Fruit fly (Drosophila melanogaster) whole organism, embryonic: Measurements from ENCODE around the gene pix.
A peak's percentile ranks its signal among the peaks of the same experiment; 100 is the strongest.

Experiments used
- ATbp ChIP-seq: fragments of 200-800 bp; sonication (Bioruptor generic); optimal IDR thresholded peaks from 2 replicates; lab custom pipeline; 2017; ENCODE audit warnings: missing biosample characterization, mild to moderate bottlenecking, missing genetic modification characterization, missing genetic modification reagents
- B-H2 ChIP-seq: fragments of 200-800 bp; sonication (Bioruptor generic); optimal IDR thresholded peaks from 2 replicates; lab custom pipeline; 2018; ENCODE audit warnings: missing biosample characterization, mild to moderate bottlenecking, missing genetic modification characterization
- CG10274 ChIP-seq: fragments of 200-800 bp; sonication (Bioruptor generic); optimal IDR thresholded peaks from 3 replicates; lab custom pipeline; 2017; ENCODE audit warnings: missing biosample characterization, mild to moderate bottlenecking, missing genetic modification characterization
- CG10654 ChIP-seq: fragments of 200-800 bp; sonication (Bioruptor generic); optimal IDR thresholded peaks from 2 replicates; lab custom pipeline; 2016; ENCODE audit warnings: missing biosample characterization, missing genetic modification characterization
- CG11247 ChIP-seq: fragments of 200-800 bp; sonication (Bioruptor generic); IDR thresholded peaks from 2 replicates; pipeline ENCODE4 v1.3.6; 2022; ENCODE audit warnings: missing biosample characterization, missing genetic modification characterization
- CG11695 ChIP-seq: fragments of 200-800 bp; sonication (Bioruptor generic); IDR thresholded peaks from 3 replicates; pipeline ENCODE4 v1.3.6; 2022; ENCODE audit warnings: missing biosample characterization, missing genetic modification characterization
- CG1233 ChIP-seq: fragments of 200-800 bp; sonication (Bioruptor generic); optimal IDR thresholded peaks from 4 replicates; lab custom pipeline; 2018; ENCODE audit warnings: missing biosample characterization, mild to moderate bottlenecking, missing genetic modification characterization
- CG12391 ChIP-seq: fragments of 200-800 bp; sonication (Bioruptor generic); optimal IDR thresholded peaks from 3 replicates; lab custom pipeline; 2018; ENCODE audit warnings: missing biosample characterization, mild to moderate bottlenecking, missing genetic modification characterization, moderate library complexity
- CG12769 ChIP-seq: fragments of 200-800 bp; sonication (Bioruptor generic); optimal IDR thresholded peaks from 2 replicates; lab custom pipeline; 2019; ENCODE audit warnings: missing biosample characterization, mild to moderate bottlenecking, missing genetic modification characterization, moderate library complexity
- CG1603 ChIP-seq: fragments of 200-800 bp; sonication (Bioruptor generic); optimal IDR thresholded peaks from 2 replicates; lab custom pipeline; 2019; ENCODE audit warnings: missing biosample characterization, mild to moderate bottlenecking, missing genetic modification characterization, moderate library complexity
- CG1647 ChIP-seq: fragments of 200-800 bp; sonication (Bioruptor generic); optimal IDR thresholded peaks from 3 replicates; lab custom pipeline; 2016; ENCODE audit warnings: missing biosample characterization, missing genetic modification characterization
- CG16815 ChIP-seq: fragments of 200-800 bp; sonication (Bioruptor generic); optimal IDR thresholded peaks from 3 replicates; lab custom pipeline; 2017; ENCODE audit warnings: missing biosample characterization, mild to moderate bottlenecking, missing genetic modification characterization
- CG17186 ChIP-seq: fragments of 200-800 bp; sonication (Bioruptor generic); optimal IDR thresholded peaks from 3 replicates; lab custom pipeline; 2017; ENCODE audit warnings: missing biosample characterization, missing genetic modification reagents, missing genetic modification characterization
- CG17359 ChIP-seq: fragments of 200-800 bp; sonication (Bioruptor generic); optimal IDR thresholded peaks from 3 replicates; lab custom pipeline; 2018; ENCODE audit warnings: missing biosample characterization, mild to moderate bottlenecking, missing genetic modification characterization, moderate library complexity
- CG30403 ChIP-seq: fragments of 200-800 bp; sonication (Bioruptor generic); optimal IDR thresholded peaks from 3 replicates; lab custom pipeline; 2016; ENCODE audit warnings: missing biosample characterization, missing genetic modification characterization
- CG7556 ChIP-seq: fragments of 200-800 bp; sonication (Bioruptor generic); optimal IDR thresholded peaks from 2 replicates; lab custom pipeline; 2017; ENCODE audit warnings: missing biosample characterization, mild to moderate bottlenecking, missing genetic modification characterization
- CG9215 ChIP-seq: fragments of 200-800 bp; sonication (Bioruptor generic); IDR thresholded peaks from 2 replicates; pipeline ENCODE4 v1.3.6; 2022; ENCODE audit warnings: missing biosample characterization, missing genetic modification characterization
- D19B ChIP-seq: fragments of 200-800 bp; sonication (Bioruptor generic); optimal IDR thresholded peaks from 2 replicates; lab custom pipeline; 2017; ENCODE audit warnings: missing biosample characterization, mild to moderate bottlenecking, missing genetic modification characterization
- Deaf1 ChIP-seq: fragments of 200-800 bp; optimal IDR thresholded peaks from 3 replicates; lab custom pipeline; 2019; ENCODE audit warnings: missing biosample characterization, mild to moderate bottlenecking, missing genetic modification characterization, moderate library complexity
- Dip2 ChIP-seq: fragments of 200-800 bp; sonication (Bioruptor generic); IDR thresholded peaks from 2 replicates; pipeline ENCODE4 v1.3.6; 2022; ENCODE audit warnings: missing biosample characterization, missing genetic modification characterization
- HLHmδ ChIP-seq: fragments of 200-800 bp; sonication (Bioruptor generic); optimal IDR thresholded peaks from 2 replicates; lab custom pipeline; 2018; ENCODE audit warnings: missing biosample characterization, mild to moderate bottlenecking, missing genetic modification characterization, moderate library complexity
- Hsf ChIP-seq: fragments of 200-800 bp; sonication (Bioruptor generic); optimal IDR thresholded peaks from 3 replicates; lab custom pipeline; 2016; ENCODE audit warnings: missing biosample characterization, missing genetic modification characterization
- Lim3 ChIP-seq: fragments of 200-800 bp; sonication (Bioruptor generic); IDR thresholded peaks from 2 replicates; pipeline ENCODE4 v1.3.6; 2022; ENCODE audit warnings: missing biosample characterization, missing genetic modification characterization
- MESR4 ChIP-seq: fragments of 200-800 bp; sonication (Bioruptor generic); optimal IDR thresholded peaks from 2 replicates; lab custom pipeline; 2018; ENCODE audit warnings: missing biosample characterization, mild to moderate bottlenecking, missing genetic modification characterization, moderate library complexity
- Mrtf ChIP-seq: fragments of 200-800 bp; sonication (Bioruptor generic); IDR thresholded peaks from 3 replicates; pipeline ENCODE4 v1.3.6; 2022; ENCODE audit warnings: missing biosample characterization, missing genetic modification characterization
- Opbp ChIP-seq: fragments of 200-800 bp; sonication (Bioruptor generic); IDR thresholded peaks from 3 replicates; pipeline ENCODE4 v1.3.6; 2022; ENCODE audit warnings: missing biosample characterization, missing genetic modification characterization; ENCODE audit not compliant: partially characterized antibody
- Sox100B ChIP-seq: fragments of 200-800 bp; sonication (Bioruptor generic); optimal IDR thresholded peaks from 3 replicates; lab custom pipeline; 2018; ENCODE audit warnings: missing biosample characterization, mild to moderate bottlenecking, missing genetic modification characterization
- Sry-β ChIP-seq: fragments of 200-800 bp; sonication (Bioruptor generic); optimal IDR thresholded peaks from 2 replicates; lab custom pipeline; 2018; ENCODE audit warnings: missing biosample characterization, mild to moderate bottlenecking, missing genetic modification characterization, moderate library complexity
- Stat92E ChIP-seq, 3 experiments: fragments of >200 bp in 2 of 3; fragments of 200-800 bp in 1 of 3; sonication (Bioruptor generic) in 1 of 3; optimal IDR thresholded peaks; 2 replicates each; lab custom pipeline; 2017 to 2019; ENCODE audit warnings: missing biosample characterization in 3 of 3, missing genetic modification characterization in 3 of 3, mild to moderate bottlenecking in 1 of 3, moderate library complexity in 1 of 3
- al ChIP-seq: fragments of 200-800 bp; sonication (Bioruptor generic); IDR thresholded peaks from 2 replicates; pipeline ENCODE4 v1.3.6; 2022; ENCODE audit warnings: missing biosample characterization, missing genetic modification characterization
- amos ChIP-seq: fragments of 200-800 bp; sonication (Bioruptor generic); IDR thresholded peaks from 2 replicates; pipeline ENCODE4 v1.3.6; 2022; ENCODE audit warnings: missing biosample characterization, missing genetic modification characterization; ENCODE audit not compliant: partially characterized antibody
- bbx ChIP-seq: fragments of 200-800 bp; sonication (Bioruptor generic); IDR thresholded peaks from 2 replicates; pipeline ENCODE4 v1.3.6; 2022; ENCODE audit warnings: missing biosample characterization, missing genetic modification characterization; ENCODE audit not compliant: partially characterized antibody
- bcd ChIP-seq: fragments of 200-800 bp; sonication (Bioruptor generic); optimal IDR thresholded peaks from 2 replicates; lab custom pipeline; 2017; ENCODE audit warnings: missing biosample characterization, mild to moderate bottlenecking, missing genetic modification characterization
- bigmax ChIP-seq: fragments of 200-800 bp; sonication (Bioruptor generic); optimal IDR thresholded peaks from 2 replicates; lab custom pipeline; 2018; ENCODE audit warnings: missing biosample characterization, mild to moderate bottlenecking, missing genetic modification characterization
- bowl ChIP-seq: fragments of 200-800 bp; sonication (Bioruptor generic); IDR thresholded peaks from 2 replicates; pipeline ENCODE4 v1.3.6; 2022; ENCODE audit warnings: missing biosample characterization, missing genetic modification characterization
- caup ChIP-seq: fragments of 200-800 bp; sonication (Bioruptor generic); optimal IDR thresholded peaks from 3 replicates; lab custom pipeline; 2017; ENCODE audit warnings: missing biosample characterization, mild to moderate bottlenecking, missing genetic modification characterization, moderate library complexity; ENCODE audit not compliant: severe bottlenecking
- chn ChIP-seq: fragments of 200-800 bp; sonication (Bioruptor generic); optimal IDR thresholded peaks from 2 replicates; lab custom pipeline; 2016; ENCODE audit warnings: missing biosample characterization, missing genetic modification characterization
- corto ChIP-seq: fragments of 200-800 bp; sonication (Bioruptor generic); optimal IDR thresholded peaks from 2 replicates; lab custom pipeline; 2016; ENCODE audit warnings: missing biosample characterization, mild to moderate bottlenecking, missing genetic modification characterization, moderate library complexity
- dan ChIP-seq: fragments of 200-800 bp; sonication (Bioruptor generic); IDR thresholded peaks from 2 replicates; pipeline ENCODE4 v1.3.6; 2022; ENCODE audit warnings: missing biosample characterization, missing genetic modification characterization
- danr ChIP-seq: fragments of 200-800 bp; sonication (Bioruptor generic); IDR thresholded peaks from 2 replicates; pipeline ENCODE4 v1.3.6; 2022; ENCODE audit warnings: missing biosample characterization, missing genetic modification characterization
- dmrt99B ChIP-seq: fragments of 200-800 bp; sonication (Bioruptor generic); optimal IDR thresholded peaks from 2 replicates; lab custom pipeline; 2018; ENCODE audit warnings: missing biosample characterization, mild to moderate bottlenecking, missing genetic modification characterization, moderate library complexity
- fd64A ChIP-seq: fragments of 200-800 bp; sonication (Bioruptor generic); optimal IDR thresholded peaks from 3 replicates; lab custom pipeline; 2018; ENCODE audit warnings: missing biosample characterization, mild to moderate bottlenecking, missing genetic modification characterization
- grau ChIP-seq: fragments of 200-800 bp; optimal IDR thresholded peaks from 3 replicates; lab custom pipeline; 2019; ENCODE audit warnings: missing biosample characterization, mild to moderate bottlenecking, missing genetic modification characterization, moderate library complexity
- lab ChIP-seq: fragments of 200-800 bp; sonication (Bioruptor generic); optimal IDR thresholded peaks from 3 replicates; lab custom pipeline; 2017; ENCODE audit warnings: missing biosample characterization, missing genetic modification characterization, mild to moderate bottlenecking, moderate library complexity, missing genetic modification reagents
- lilli ChIP-seq: fragments of 200-800 bp; sonication (Bioruptor generic); optimal IDR thresholded peaks from 3 replicates; lab custom pipeline; 2016; ENCODE audit warnings: missing biosample characterization, missing genetic modification characterization
- p53 ChIP-seq: fragments of 200-800 bp; sonication (Bioruptor generic); optimal IDR thresholded peaks from 2 replicates; lab custom pipeline; 2016; ENCODE audit warnings: missing biosample characterization, missing genetic modification characterization
- stwl ChIP-seq: fragments of 200-800 bp; sonication (Bioruptor generic); optimal IDR thresholded peaks from 3 replicates; lab custom pipeline; 2018; ENCODE audit warnings: missing biosample characterization, mild to moderate bottlenecking, missing genetic modification characterization, moderate library complexity
- trem ChIP-seq: fragments of 200-800 bp; optimal IDR thresholded peaks from 3 replicates; lab custom pipeline; 2019; ENCODE audit warnings: missing biosample characterization, mild to moderate bottlenecking, missing genetic modification characterization, moderate library complexity
- tup ChIP-seq: fragments of 200-800 bp; sonication (Bioruptor generic); optimal IDR thresholded peaks from 2 replicates; lab custom pipeline; 2016; ENCODE audit warnings: missing biosample characterization, mild to moderate bottlenecking, missing genetic modification characterization, moderate library complexity
- vfl ChIP-seq: fragments of 200-800 bp; sonication (Bioruptor generic); optimal IDR thresholded peaks from 2 replicates; lab custom pipeline; 2016; ENCODE audit warnings: missing biosample characterization, missing genetic modification characterization

pix gene

DNA sequence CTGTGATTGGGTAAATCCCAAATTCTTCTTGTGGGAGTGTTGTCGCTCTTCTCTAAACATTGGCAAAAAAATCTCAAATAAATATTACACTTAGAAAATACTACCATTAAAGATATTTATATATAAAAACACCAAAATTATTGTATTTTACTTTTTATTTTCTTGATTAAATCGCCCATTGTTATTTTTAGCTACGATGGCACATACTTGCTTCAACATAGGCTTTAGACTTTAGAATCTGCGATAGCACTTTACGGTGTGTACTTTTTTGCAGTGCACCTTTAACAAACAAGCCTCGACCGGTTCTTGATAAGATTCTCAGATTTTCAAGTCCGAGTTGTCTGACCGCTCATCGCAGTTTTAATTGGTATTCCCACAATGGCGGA is 19.9 kb downstream of the pix start, which contains the start of gene GNBP3 (continued):
- TF ChIP-seq tup (GFP tag; lab: Kevin White, UChicago): no peak
- peak; percentile 65 for TF ChIP-seq lab
- peak; percentile 46 for TF ChIP-seq CG7556 (GFP tag; lab: Kevin White, UChicago)
- TF ChIP-seq CG1233: peak; percentile 83
- no peak for TF ChIP-seq bowl (GFP tag; lab: Robert Waterston, UW)
- no peak for TF ChIP-seq vfl (GFP tag; lab: Kevin White, UChicago)
- TF ChIP-seq CG11695 (GFP tag; lab: Robert Waterston, UW): peak; percentile 65; the same call in 2 of the 3 replicates
- no peak for TF ChIP-seq CG1603
- peak; percentile 43 for TF ChIP-seq CG12391
- peak; percentile 2 for TF ChIP-seq fd64A (GFP tag; lab: Kevin White, UChicago)
- TF ChIP-seq corto (GFP tag; lab: Kevin White, UChicago): peak; percentile 92
- TF ChIP-seq al (GFP tag; lab: Robert Waterston, UW): peak; percentile 39
- no peak for TF ChIP-seq ATbp (GFP tag; lab: Kevin White, UChicago)
- no peak for TF ChIP-seq danr
- peak; percentile 62 for TF ChIP-seq CG30403
- no peak for TF ChIP-seq Opbp (GFP tag; lab: Robert Waterston, UW)
- TF ChIP-seq B-H2 (GFP tag; lab: Kevin White, UChicago): peak; percentile 29
- TF ChIP-seq amos: no peak
- no peak for TF ChIP-seq HLHmδ
- peak; percentile 64 for TF ChIP-seq lilli (GFP tag; lab: Kevin White, UChicago)
- TF ChIP-seq grau (tag; lab: Kevin White, UChicago): peak; percentile 63
- TF ChIP-seq caup (GFP tag; lab: Kevin White, UChicago): peak; percentile 47
- TF ChIP-seq bigmax: peak; percentile 48
- TF ChIP-seq Lim3 (GFP tag; lab: Robert Waterston, UW): no peak
- TF ChIP-seq Sox100B: peak; percentile 82
- no peak for TF ChIP-seq CG12769 (tag; lab: Kevin White, UChicago)
- no peak for TF ChIP-seq Dip2 (GFP tag; lab: Robert Waterston, UW)
- peak; percentile 61 for TF ChIP-seq CG17359 (tag; lab: Kevin White, UChicago)
- peak; percentile 67 for TF ChIP-seq bcd (GFP tag; lab: Kevin White, UChicago)
- TF ChIP-seq D19B (GFP tag; lab: Kevin White, UChicago): peak; percentile 13
- no peak for TF ChIP-seq Stat92E (GFP tag; optimal IDR thresholded peaks at IDR 0.05; lab: Kevin White, UChicago)
- TF ChIP-seq dan (GFP tag; lab: Robert Waterston, UW): no peak
- TF ChIP-seq Hsf (GFP tag; lab: Kevin White, UChicago): peak; percentile 40
- no peak for TF ChIP-seq p53 (GFP tag; lab: Kevin White, UChicago)
- peak; percentile 11 for TF ChIP-seq Sry-β
- TF ChIP-seq CG16815 (GFP tag; lab: Kevin White, UChicago): peak; percentile 49
- peak; percentile 70 for TF ChIP-seq dmrt99B
- peak; percentile 46 for TF ChIP-seq CG9215
- no peak for TF ChIP-seq MESR4 (GFP tag; lab: Kevin White, UChicago)
- TF ChIP-seq bbx: no peak
- TF ChIP-seq CG17186 (GFP tag; lab: Kevin White, UChicago): no peak
- TF ChIP-seq CG10274: no peak
- no peak for TF ChIP-seq Mrtf (GFP tag; lab: Robert Waterston, UW)
- peak; percentile 10 for TF ChIP-seq Deaf1 (tag; lab: Kevin White, UChicago)
- TF ChIP-seq stwl (tag; lab: Kevin White, UChicago): no peak
- TF ChIP-seq CG10654 (GFP tag; lab: Kevin White, UChicago): peak; percentile 19
- no peak for TF ChIP-seq CG11247 (GFP tag; lab: Robert Waterston, UW)
- peak; percentile 26 for TF ChIP-seq trem (tag; lab: Kevin White, UChicago)
- peak; percentile 33 for TF ChIP-seq CG1647
- TF ChIP-seq chn (GFP tag; lab: Kevin White, UChicago): no peak
